Fruit fly (Drosophila melanogaster) whole organism, embryonic: Measurements from ENCODE around the gene foi.

Experiments
- Awh ChIP-seq: fragments of 200-800 bp; sonication (Bioruptor generic); IDR thresholded peaks from 2 replicates; pipeline ENCODE4, ENCODE4 v1.3.6; 2022; ENCODE audit warnings: missing biosample characterization, missing genetic modification characterization
- CG1024 ChIP-seq: fragments of 200-800 bp; sonication (Bioruptor generic); IDR thresholded peaks from 2 replicates; pipeline ENCODE4 v1.3.6; 2022; ENCODE audit warnings: missing biosample characterization, missing genetic modification characterization
- CG10321 ChIP-seq: fragments of 200-800 bp; sonication (Bioruptor generic); IDR thresholded peaks from 2 replicates; pipeline ENCODE4 v1.3.6; 2022; ENCODE audit warnings: missing biosample characterization, missing genetic modification characterization
- CG10565 ChIP-seq: fragments of 200-800 bp; sonication (Bioruptor generic); optimal IDR thresholded peaks from 3 replicates; lab custom pipeline; 2016; ENCODE audit warnings: missing biosample characterization, mild to moderate bottlenecking, missing genetic modification characterization
- CG13287 ChIP-seq: fragments of 200-800 bp; sonication (Bioruptor generic); IDR thresholded peaks from 2 replicates; pipeline ENCODE4 v1.3.6; 2022; ENCODE audit warnings: missing biosample characterization, missing genetic modification characterization; ENCODE audit not compliant: partially characterized antibody
- CG13894 ChIP-seq: fragments of 200-800 bp; sonication (Bioruptor generic); optimal IDR thresholded peaks from 3 replicates; lab custom pipeline; 2018; ENCODE audit warnings: missing biosample characterization, mild to moderate bottlenecking, missing genetic modification characterization, moderate library complexity
- CG14050 ChIP-seq: fragments of 200-800 bp; sonication (Bioruptor generic); IDR thresholded peaks from 3 replicates; pipeline ENCODE4 v1.3.6; 2022; ENCODE audit warnings: missing biosample characterization, missing genetic modification characterization
- CG15514 ChIP-seq: fragments of 200-800 bp; sonication (Bioruptor generic); optimal IDR thresholded peaks from 3 replicates; lab custom pipeline; 2017; ENCODE audit warnings: missing biosample characterization, missing genetic modification characterization, mild to moderate bottlenecking, moderate library complexity, missing genetic modification reagents
- CG16779 ChIP-seq: fragments of 200-800 bp; sonication (Bioruptor generic); IDR thresholded peaks from 2 replicates; pipeline ENCODE4 v1.3.6; 2022; ENCODE audit warnings: missing biosample characterization, missing genetic modification characterization
- CG17359 ChIP-seq: fragments of 200-800 bp; sonication (Bioruptor generic); optimal IDR thresholded peaks from 3 replicates; lab custom pipeline; 2018; ENCODE audit warnings: missing biosample characterization, mild to moderate bottlenecking, missing genetic modification characterization, moderate library complexity
- CG1792 ChIP-seq: fragments of 200-800 bp; sonication (Bioruptor generic); optimal IDR thresholded peaks from 2 replicates; lab custom pipeline; 2016; ENCODE audit warnings: missing biosample characterization, missing genetic modification characterization
- CG3281 ChIP-seq: fragments of 200-800 bp; sonication (Bioruptor generic); optimal IDR thresholded peaks from 3 replicates; lab custom pipeline; 2017; ENCODE audit warnings: missing biosample characterization, mild to moderate bottlenecking, missing genetic modification characterization
- CG42726 ChIP-seq: fragments of 200-800 bp; sonication (Bioruptor generic); IDR thresholded peaks from 2 replicates; pipeline ENCODE4 v1.3.6; 2022; ENCODE audit warnings: missing biosample characterization, missing genetic modification characterization; ENCODE audit not compliant: partially characterized antibody
- CG6175 ChIP-seq: fragments of 200-800 bp; sonication (Bioruptor generic); IDR thresholded peaks from 3 replicates; pipeline ENCODE4 v1.3.6; 2022; ENCODE audit warnings: missing biosample characterization, missing genetic modification characterization
- CG6813 ChIP-seq: fragments of 200-800 bp; sonication (Bioruptor generic); optimal IDR thresholded peaks from 2 replicates; lab custom pipeline; 2017; ENCODE audit warnings: missing biosample characterization, missing genetic modification characterization, mild to moderate bottlenecking, moderate library complexity, missing genetic modification reagents
- CG7839 ChIP-seq: fragments of 200-800 bp; sonication (Bioruptor generic); optimal IDR thresholded peaks from 3 replicates; lab custom pipeline; 2018; ENCODE audit warnings: missing biosample characterization, mild to moderate bottlenecking, missing genetic modification characterization, moderate library complexity
- CG9876 ChIP-seq: fragments of 200-800 bp; sonication (Bioruptor generic); optimal IDR thresholded peaks from 2 replicates; lab custom pipeline; 2016; ENCODE audit warnings: missing biosample characterization, missing genetic modification characterization
- CG9932 ChIP-seq: fragments of 200-800 bp; sonication (Bioruptor generic); IDR thresholded peaks from 2 replicates; pipeline ENCODE4 v1.3.6; 2022; ENCODE audit warnings: missing biosample characterization, missing genetic modification characterization
- Deaf1 ChIP-seq: fragments of 200-800 bp; optimal IDR thresholded peaks from 3 replicates; lab custom pipeline; 2019; ENCODE audit warnings: missing biosample characterization, mild to moderate bottlenecking, missing genetic modification characterization, moderate library complexity
- Dip3 ChIP-seq: fragments of 200-800 bp; sonication (Bioruptor generic); optimal IDR thresholded peaks from 3 replicates; lab custom pipeline; 2016; ENCODE audit warnings: missing biosample characterization, missing genetic modification characterization
- HLH3B ChIP-seq: fragments of 200-800 bp; sonication (Bioruptor generic); IDR thresholded peaks from 2 replicates; pipeline ENCODE4 v1.3.6; 2022; ENCODE audit warnings: missing biosample characterization, missing genetic modification characterization
- Kr ChIP-seq: fragments of 200-800 bp; sonication (Bioruptor generic); optimal IDR thresholded peaks from 2 replicates; lab custom pipeline; 2017; ENCODE audit warnings: missing biosample characterization, mild to moderate bottlenecking, missing genetic modification characterization
- Lhr ChIP-seq: fragments of 200-800 bp; sonication (Bioruptor generic); optimal IDR thresholded peaks from 3 replicates; lab custom pipeline; 2017; ENCODE audit warnings: mild to moderate bottlenecking, missing biosample characterization, missing genetic modification reagents, missing genetic modification characterization
- MTF-1 ChIP-seq: fragments of 200-800 bp; sonication (Bioruptor generic); optimal IDR thresholded peaks from 2 replicates; lab custom pipeline; 2018; ENCODE audit warnings: missing biosample characterization, mild to moderate bottlenecking, missing genetic modification characterization, borderline replicate concordance
- NC2α ChIP-seq: fragments of 200-800 bp; sonication (Bioruptor generic); optimal IDR thresholded peaks from 2 replicates; lab custom pipeline; 2016; ENCODE audit warnings: missing biosample characterization, missing genetic modification characterization
- chif ChIP-seq, 2 experiments: fragments of 200-800 bp; sonication (Bioruptor generic); optimal IDR thresholded peaks; 3 replicates each; lab custom pipeline; 2016; ENCODE audit warnings: missing biosample characterization in 2 of 2, missing genetic modification characterization in 2 of 2
- chinmo ChIP-seq: fragments of 200-800 bp; sonication (Bioruptor generic); IDR thresholded peaks from 4 replicates; pipeline ENCODE4 v1.3.6; 2022; ENCODE audit warnings: missing biosample characterization, missing genetic modification characterization; ENCODE audit not compliant: partially characterized antibody
- crol ChIP-seq: fragments of 200-800 bp; sonication (Bioruptor generic); IDR thresholded peaks from 2 replicates; pipeline ENCODE4 v1.3.6; 2022; ENCODE audit warnings: missing biosample characterization, missing genetic modification characterization
- cwo ChIP-seq: fragments of 200-800 bp; sonication (Bioruptor generic); optimal IDR thresholded peaks from 3 replicates; lab custom pipeline; 2017; ENCODE audit warnings: missing biosample characterization, missing genetic modification characterization, mild to moderate bottlenecking, moderate library complexity, missing genetic modification reagents
- en ChIP-seq: fragments of 200-800 bp; sonication (Bioruptor generic); optimal IDR thresholded peaks from 2 replicates; lab custom pipeline; 2016; ENCODE audit warnings: missing biosample characterization, missing genetic modification characterization
- esg ChIP-seq: fragments of 200-800 bp; sonication (Bioruptor generic); conservative IDR thresholded peaks from 2 replicates; pipeline ENCODE4 v1.3.6; 2022; ENCODE audit warnings: missing biosample characterization, missing genetic modification characterization
- fd102C ChIP-seq: fragments of 200-800 bp; sonication (Bioruptor generic); optimal IDR thresholded peaks from 2 replicates; lab custom pipeline; 2018; ENCODE audit warnings: missing biosample characterization, mild to moderate bottlenecking, missing genetic modification characterization, moderate library complexity
- gcm ChIP-seq: fragments of 200-800 bp; sonication (Bioruptor generic); optimal IDR thresholded peaks from 2 replicates; lab custom pipeline; 2019; ENCODE audit warnings: missing biosample characterization, mild to moderate bottlenecking, missing genetic modification characterization, moderate library complexity
- kah ChIP-seq: fragments of 200-800 bp; sonication (Bioruptor generic); optimal IDR thresholded peaks from 2 replicates; lab custom pipeline; 2018; ENCODE audit warnings: missing biosample characterization, mild to moderate bottlenecking, missing genetic modification characterization
- kay ChIP-seq: fragments of 200-800 bp; sonication (Bioruptor generic); optimal IDR thresholded peaks from 2 replicates; lab custom pipeline; 2016; ENCODE audit warnings: missing biosample characterization, missing genetic modification characterization
- kni ChIP-seq: fragments of 200-800 bp; sonication (Bioruptor generic); optimal IDR thresholded peaks from 3 replicates; lab custom pipeline; 2017; ENCODE audit warnings: mild to moderate bottlenecking, missing biosample characterization, missing genetic modification reagents, missing genetic modification characterization
- knrl ChIP-seq: fragments of 200-800 bp; sonication (Bioruptor generic); IDR thresholded peaks from 3 replicates; pipeline ENCODE4 v1.3.6; 2022; ENCODE audit warnings: missing biosample characterization, missing genetic modification characterization; ENCODE audit not compliant: partially characterized antibody
- lab ChIP-seq: fragments of 200-800 bp; sonication (Bioruptor generic); optimal IDR thresholded peaks from 3 replicates; lab custom pipeline; 2017; ENCODE audit warnings: missing biosample characterization, missing genetic modification characterization, mild to moderate bottlenecking, moderate library complexity, missing genetic modification reagents
- mirr ChIP-seq: fragments of 200-800 bp; sonication (Bioruptor generic); optimal IDR thresholded peaks from 3 replicates; lab custom pipeline; 2018; ENCODE audit warnings: missing biosample characterization, mild to moderate bottlenecking, missing genetic modification characterization
- nom ChIP-seq: fragments of 200-800 bp; sonication (Bioruptor generic); optimal IDR thresholded peaks from 2 replicates; lab custom pipeline; 2017; ENCODE audit warnings: missing biosample characterization, missing genetic modification characterization, mild to moderate bottlenecking, moderate library complexity, missing genetic modification reagents
- oc ChIP-seq: fragments of 200-800 bp; sonication (Bioruptor generic); optimal IDR thresholded peaks from 2 replicates; lab custom pipeline; 2018; ENCODE audit warnings: missing biosample characterization, mild to moderate bottlenecking, missing genetic modification characterization, moderate library complexity
- pfk ChIP-seq: fragments of 200-800 bp; sonication (Bioruptor generic); optimal IDR thresholded peaks from 2 replicates; lab custom pipeline; 2018; ENCODE audit warnings: missing biosample characterization, mild to moderate bottlenecking, missing genetic modification characterization, moderate library complexity
- ranshi ChIP-seq: fragments of 200-800 bp; sonication (Bioruptor generic); IDR thresholded peaks from 2 replicates; pipeline ENCODE4 v1.3.6; 2022; ENCODE audit warnings: missing biosample characterization, missing genetic modification characterization
- run ChIP-seq: fragments of 200-800 bp; sonication (Bioruptor generic); optimal IDR thresholded peaks from 3 replicates; lab custom pipeline; 2018; ENCODE audit warnings: missing biosample characterization, mild to moderate bottlenecking, missing genetic modification characterization
- slbo ChIP-seq: fragments of 200-800 bp; sonication (Bioruptor generic); IDR thresholded peaks from 2 replicates; pipeline ENCODE4 v1.3.6; 2022; ENCODE audit warnings: missing biosample characterization, missing genetic modification characterization
- slou ChIP-seq: fragments of 200-800 bp; sonication (Bioruptor generic); optimal IDR thresholded peaks from 3 replicates; lab custom pipeline; 2016; ENCODE audit warnings: missing biosample characterization, missing genetic modification characterization
- stc ChIP-seq: fragments of 200-800 bp; sonication (Bioruptor generic); IDR thresholded peaks from 2 replicates; pipeline ENCODE4 v1.3.6; 2022; ENCODE audit warnings: missing biosample characterization, missing genetic modification characterization
- vfl ChIP-seq: fragments of 200-800 bp; sonication (Bioruptor generic); optimal IDR thresholded peaks from 2 replicates; lab custom pipeline; 2016; ENCODE audit warnings: missing biosample characterization, missing genetic modification characterization
- wdn ChIP-seq: fragments of 200-800 bp; sonication (Bioruptor generic); IDR thresholded peaks from 2 replicates; pipeline ENCODE4 v1.3.6; 2022; ENCODE audit warnings: missing biosample characterization, missing genetic modification characterization

foi gene

DNA sequence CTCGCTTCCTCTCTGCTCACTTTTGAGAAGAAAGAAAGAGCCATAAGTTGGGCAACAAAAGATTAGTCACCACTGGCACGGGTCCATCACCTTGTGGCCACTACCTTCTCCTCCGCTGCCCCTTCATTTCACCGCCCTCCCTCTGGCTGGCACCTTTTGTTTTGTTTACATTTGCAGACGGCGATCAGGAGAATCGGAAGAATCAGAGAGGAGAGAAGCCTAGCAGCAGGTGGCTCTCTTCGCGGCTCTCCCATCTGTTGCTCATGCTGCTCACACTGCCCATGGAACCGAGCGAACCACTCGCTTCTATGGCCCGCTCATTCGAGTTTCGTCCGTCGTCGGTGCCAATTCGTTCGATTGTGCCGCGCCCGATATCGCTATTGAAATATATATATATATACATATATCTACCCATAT is 21.3 kb downstream of the foi start (continued):
- TF ChIP-seq slbo (GFP tag; lab: Robert Waterston, UW): peak; percentile 39; the same call in 1 of the 2 replicates
- peak; percentile 54 for TF ChIP-seq mirr (GFP tag; lab: Kevin White, UChicago)
- no peak for TF ChIP-seq CG14050 (GFP tag; lab: Robert Waterston, UW)
- peak; percentile 29 for TF ChIP-seq kni (GFP tag; lab: Kevin White, UChicago)
- TF ChIP-seq CG16779: no peak
- TF ChIP-seq CG10321 (GFP tag; lab: Robert Waterston, UW): 0 out of 2 replicates have a peak, but pooled peaks have one; percentile 16
- TF ChIP-seq nom (GFP tag; lab: Kevin White, UChicago): peak; percentile 89
- TF ChIP-seq pfk: peak; percentile 29
- no peak for TF ChIP-seq gcm (GFP tag; lab: Kevin White, UChicago)
- TF ChIP-seq CG9932 (GFP tag; lab: Robert Waterston, UW): 0 out of 2 replicates have a peak, but pooled peaks have one; percentile 34
- TF ChIP-seq CG42726 (GFP tag; lab: Robert Waterston, UW): no peak
- TF ChIP-seq CG1792 (GFP tag; lab: Kevin White, UChicago): no peak
- peak; percentile 84 for TF ChIP-seq Deaf1
- TF ChIP-seq NC2α (GFP tag; lab: Kevin White, UChicago): no peak
- no peak for TF ChIP-seq Lhr (GFP tag; lab: Kevin White, UChicago)
- peak; percentile 62 for TF ChIP-seq CG15514 (GFP tag; lab: Kevin White, UChicago)
- TF ChIP-seq wdn: no peak
- peak; percentile 93 for TF ChIP-seq kay (GFP tag; lab: Kevin White, UChicago)
- peak; percentile 91; the same call in 1 of the 4 replicates for TF ChIP-seq chinmo (GFP tag; lab: Robert Waterston, UW)
- 0 out of 2 replicates have a peak, but pooled peaks have one; percentile 10 for TF ChIP-seq Awh (GFP tag; lab: Robert Waterston, UW)
- peak; percentile 97 for TF ChIP-seq crol
- TF ChIP-seq esg (GFP tag; lab: Robert Waterston, UW): no peak
- peak; percentile 45 for TF ChIP-seq cwo (GFP tag; lab: Kevin White, UChicago)
- no peak; the same call in 1 of the 2 replicates for TF ChIP-seq stc
- peak; percentile 97 for TF ChIP-seq kah (GFP tag; lab: Kevin White, UChicago)
- TF ChIP-seq CG9876: no peak
- TF ChIP-seq CG7839 (tag; lab: Kevin White, UChicago): peak; percentile 2
- no peak for TF ChIP-seq run
- TF ChIP-seq HLH3B: 0 out of 2 replicates have a peak, but pooled peaks have one; percentile 18
- TF ChIP-seq slou: no peak
- peak; percentile 51 for TF ChIP-seq MTF-1 (GFP tag; lab: Kevin White, UChicago)
- TF ChIP-seq Kr (GFP tag; lab: Kevin White, UChicago): no peak
- no peak for TF ChIP-seq CG10565
- TF ChIP-seq CG17359 (tag; lab: Kevin White, UChicago): peak; percentile 11
- TF ChIP-seq CG13287 (GFP tag; lab: Robert Waterston, UW): peak; percentile 48; the same call in 1 of the 2 replicates
- TF ChIP-seq fd102C (GFP tag; lab: Kevin White, UChicago): peak; percentile 0
- no peak for TF ChIP-seq vfl (GFP tag; lab: Kevin White, UChicago)
- peak; percentile 59; the same call in 2 of the 3 replicates for TF ChIP-seq CG6175 (GFP tag; lab: Robert Waterston, UW)
- TF ChIP-seq knrl (GFP tag; lab: Robert Waterston, UW): no peak
- TF ChIP-seq CG1024 (GFP tag; lab: Robert Waterston, UW): no peak; the same call in 1 of the 2 replicates
- TF ChIP-seq chif (GFP tag; optimal IDR thresholded peaks at IDR 0.05; lab: Kevin White, UChicago): no peak
- peak; percentile 30 for TF ChIP-seq CG6813 (GFP tag; lab: Kevin White, UChicago)
- TF ChIP-seq CG3281: peak; percentile 19
- TF ChIP-seq Dip3 (GFP tag; lab: Kevin White, UChicago): no peak
- no peak for TF ChIP-seq en (GFP tag; lab: Kevin White, UChicago)
- TF ChIP-seq lab (GFP tag; lab: Kevin White, UChicago): peak; percentile 28
- peak; percentile 17; the same call in 1 of the 2 replicates for TF ChIP-seq ranshi (GFP tag; lab: Robert Waterston, UW)
- TF ChIP-seq CG13894 (tag; lab: Kevin White, UChicago): peak; percentile 47
- peak; percentile 56 for TF ChIP-seq oc (tag; lab: Kevin White, UChicago)
